Worm (Caenorhabditis elegans) whole organism, L3 larva: ENCODE measurements around the gene txt-13.

ENCODE experiments used
- R02D3.7 ChIP-seq: fragments of 150-350 bp; optimal IDR thresholded peaks from 2 replicates; lab custom pipeline; 2014; ENCODE audit warnings: missing biosample characterization, missing genetic modification characterization
- ZK546.5 ChIP-seq: sonication (generic microtip); optimal IDR thresholded peaks from 2 replicates; lab custom pipeline; 2017; ENCODE audit warnings: missing biosample characterization, missing genetic modification characterization
- aly-2 ChIP-seq: fragments of 150-350 bp; optimal IDR thresholded peaks from 2 replicates; lab custom pipeline; 2014; ENCODE audit warnings: missing biosample characterization, missing genetic modification characterization
- ama-1 ChIP-seq: fragments of 150-350 bp; optimal IDR thresholded peaks from 2 replicates; lab custom pipeline; 2018
- ceh-16 ChIP-seq: sonication (generic microtip); optimal IDR thresholded peaks from 2 replicates; lab custom pipeline; 2017; ENCODE audit warnings: missing biosample characterization, missing genetic modification characterization
- ceh-28 ChIP-seq: fragments of 150-350 bp; optimal IDR thresholded peaks from 2 replicates; lab custom pipeline; 2014; ENCODE audit warnings: missing biosample characterization, missing genetic modification reagents, missing genetic modification characterization
- ceh-82 ChIP-seq: fragments of 150-350 bp; optimal IDR thresholded peaks from 2 replicates; lab custom pipeline; 2014; ENCODE audit warnings: missing biosample characterization, missing genetic modification characterization
- ceh-9 ChIP-seq: sonication (generic microtip); optimal IDR thresholded peaks from 2 replicates; lab custom pipeline; 2018; ENCODE audit warnings: missing biosample characterization, missing genetic modification characterization
- daf-12 ChIP-seq: fragments of 150-350 bp; optimal IDR thresholded peaks from 2 replicates; lab custom pipeline; 2014; ENCODE audit warnings: missing biosample characterization, missing genetic modification reagents, missing genetic modification characterization
- egl-27 ChIP-seq: sonication (generic microtip); optimal IDR thresholded peaks from 4 replicates; lab custom pipeline; 2017; ENCODE audit warnings: missing biosample characterization, missing genetic modification reagents, missing genetic modification characterization
- egl-5 ChIP-seq: fragments of 150-350 bp; optimal IDR thresholded peaks from 2 replicates; lab custom pipeline; 2017; ENCODE audit warnings: missing biosample characterization, missing genetic modification reagents, missing genetic modification characterization, inconsistent platforms
- elt-1 ChIP-seq: fragments of 150-350 bp; optimal IDR thresholded peaks from 2 replicates; lab custom pipeline; 2014; ENCODE audit warnings: missing biosample characterization, missing genetic modification characterization
- elt-2 ChIP-seq: sonication (generic microtip); optimal IDR thresholded peaks from 2 replicates; lab custom pipeline; 2016; ENCODE audit warnings: missing genetic modification reagents, mild to moderate bottlenecking, missing genetic modification characterization, missing compliant biosample characterization
- elt-3 ChIP-seq, 3 experiments: fragments of 150-350 bp in 1 of 3; sonication (generic microtip) in 2 of 3; optimal IDR thresholded peaks; 2 replicates in 2 of 3; 4 replicates in 1 of 3; lab custom pipeline; 2014 to 2017; ENCODE audit warnings: missing biosample characterization in 3 of 3, missing genetic modification characterization in 3 of 3
- eor-1 ChIP-seq, 2 experiments: fragments of 150-350 bp; optimal IDR thresholded peaks; 2 replicates each; lab custom pipeline; 2014 to 2018; ENCODE audit warnings: missing biosample characterization in 2 of 2, missing genetic modification characterization in 2 of 2
- fkh-10 ChIP-seq: sonication (generic microtip); optimal IDR thresholded peaks from 2 replicates; lab custom pipeline; 2017; ENCODE audit warnings: missing biosample characterization, missing genetic modification reagents, missing genetic modification characterization
- fkh-2 ChIP-seq: fragments of 150-350 bp; optimal IDR thresholded peaks from 2 replicates; lab custom pipeline; 2014; ENCODE audit warnings: missing biosample characterization, missing genetic modification reagents, missing genetic modification characterization
- fos-1 ChIP-seq: fragments of 150-350 bp; optimal IDR thresholded peaks from 2 replicates; lab custom pipeline; 2014; ENCODE audit warnings: missing biosample characterization, missing genetic modification characterization
- hmg-11 ChIP-seq: sonication (generic microtip); optimal IDR thresholded peaks from 2 replicates; lab custom pipeline; 2016; ENCODE audit warnings: missing genetic modification characterization, missing compliant biosample characterization
- jun-1 ChIP-seq: fragments of 150-350 bp; optimal IDR thresholded peaks from 2 replicates; lab custom pipeline; 2014; ENCODE audit warnings: missing biosample characterization, missing genetic modification reagents, missing genetic modification characterization
- lin-15B ChIP-seq: fragments of 150-350 bp; optimal IDR thresholded peaks from 2 replicates; lab custom pipeline; 2014; ENCODE audit warnings: missing biosample characterization, missing genetic modification characterization
- lin-39 ChIP-seq: fragments of 150-350 bp; optimal IDR thresholded peaks from 2 replicates; lab custom pipeline; 2018; ENCODE audit warnings: missing biosample characterization, missing genetic modification reagents, missing genetic modification characterization
- lsy-12 ChIP-seq: sonication (generic microtip); optimal IDR thresholded peaks from 2 replicates; lab custom pipeline; 2016; ENCODE audit warnings: mild to moderate bottlenecking, missing genetic modification characterization, missing compliant biosample characterization
- mdl-1 ChIP-seq: fragments of 150-350 bp; optimal IDR thresholded peaks from 2 replicates; lab custom pipeline; 2014; ENCODE audit warnings: missing biosample characterization, missing genetic modification characterization
- mml-1 ChIP-seq: fragments of 150-350 bp; sonication (generic microtip); optimal IDR thresholded peaks from 3 replicates; lab custom pipeline; 2014; ENCODE audit warnings: missing biosample characterization, missing genetic modification characterization
- nfya-1 ChIP-seq: sonication (generic microtip); optimal IDR thresholded peaks from 2 replicates; lab custom pipeline; 2017; ENCODE audit warnings: missing genetic modification characterization, mild to moderate bottlenecking, missing compliant biosample characterization, antibody characterized with exemption, moderate library complexity; ENCODE audit not compliant: insufficient read depth
- nhr-11 ChIP-seq: fragments of 150-350 bp; optimal IDR thresholded peaks from 2 replicates; lab custom pipeline; 2014; ENCODE audit warnings: missing biosample characterization, missing genetic modification characterization
- nhr-12 ChIP-seq: fragments of 150-350 bp; optimal IDR thresholded peaks from 2 replicates; lab custom pipeline; 2014; ENCODE audit warnings: missing biosample characterization, missing genetic modification characterization
- nhr-23 ChIP-seq: fragments of 150-350 bp; optimal IDR thresholded peaks from 2 replicates; lab custom pipeline; 2014; ENCODE audit warnings: missing biosample characterization, missing genetic modification reagents, missing genetic modification characterization
- nhr-237 ChIP-seq: fragments of 150-350 bp; optimal IDR thresholded peaks from 2 replicates; lab custom pipeline; 2014; ENCODE audit warnings: missing biosample characterization, missing genetic modification characterization
- nhr-25 ChIP-seq: sonication (generic microtip); optimal IDR thresholded peaks from 2 replicates; lab custom pipeline; 2017; ENCODE audit warnings: missing biosample characterization, missing genetic modification characterization
- nhr-28 ChIP-seq: fragments of 150-350 bp; optimal IDR thresholded peaks from 2 replicates; lab custom pipeline; 2014; ENCODE audit warnings: missing biosample characterization, missing genetic modification characterization
- nhr-43 ChIP-seq: sonication (generic microtip); optimal IDR thresholded peaks from 2 replicates; lab custom pipeline; 2016; ENCODE audit warnings: mild to moderate bottlenecking, missing genetic modification characterization, missing compliant biosample characterization; ENCODE audit not compliant: poor library complexity, severe bottlenecking
- nhr-67 ChIP-seq: fragments of 150-350 bp; optimal IDR thresholded peaks from 2 replicates; lab custom pipeline; 2014; ENCODE audit warnings: missing biosample characterization, missing genetic modification characterization
- nhr-76 ChIP-seq: fragments of 150-350 bp; sonication (generic microtip); optimal IDR thresholded peaks from 5 replicates; lab custom pipeline; 2014; ENCODE audit warnings: missing biosample characterization, missing genetic modification characterization
- nhr-77 ChIP-seq: fragments of 150-350 bp; optimal IDR thresholded peaks from 2 replicates; lab custom pipeline; 2014; ENCODE audit warnings: missing biosample characterization, missing genetic modification characterization
- pha-4 ChIP-seq: fragments of 150-350 bp; optimal IDR thresholded peaks from 2 replicates; lab custom pipeline; 2014; ENCODE audit warnings: missing biosample characterization, missing genetic modification reagents, missing genetic modification characterization
- pqm-1 ChIP-seq: fragments of 150-350 bp; optimal IDR thresholded peaks from 2 replicates; lab custom pipeline; 2017; ENCODE audit warnings: missing biosample characterization, missing genetic modification characterization, inconsistent platforms
- sea-2 ChIP-seq: fragments of 150-350 bp; sonication (generic microtip); optimal IDR thresholded peaks from 4 replicates; lab custom pipeline; 2014; ENCODE audit warnings: missing biosample characterization, missing genetic modification reagents, missing genetic modification characterization
- skn-1 ChIP-seq: fragments of 150-350 bp; optimal IDR thresholded peaks from 2 replicates; lab custom pipeline; 2014; ENCODE audit warnings: missing biosample characterization, missing genetic modification characterization
- snpc-4 ChIP-seq: fragments of 150-350 bp; optimal IDR thresholded peaks from 2 replicates; lab custom pipeline; 2014; ENCODE audit warnings: missing biosample characterization, missing genetic modification characterization
- tbx-2 ChIP-seq: sonication (generic microtip); optimal IDR thresholded peaks from 2 replicates; lab custom pipeline; 2016; ENCODE audit warnings: mild to moderate bottlenecking, missing genetic modification characterization, missing compliant biosample characterization
- unc-39 ChIP-seq: sonication (generic microtip); optimal IDR thresholded peaks from 4 replicates; lab custom pipeline; 2017; ENCODE audit warnings: missing biosample characterization, missing genetic modification characterization
- unc-62 ChIP-seq: fragments of 150-350 bp; sonication (generic microtip); optimal IDR thresholded peaks from 4 replicates; lab custom pipeline; 2014; ENCODE audit warnings: missing biosample characterization, missing genetic modification reagents, missing genetic modification characterization
- zag-1 ChIP-seq: fragments of 150-350 bp; optimal IDR thresholded peaks from 2 replicates; lab custom pipeline; 2014; ENCODE audit warnings: missing biosample characterization, missing genetic modification characterization
- ztf-11 ChIP-seq: fragments of 150-350 bp; optimal IDR thresholded peaks from 2 replicates; lab custom pipeline; 2014; ENCODE audit warnings: missing biosample characterization, missing genetic modification characterization
- ztf-4 ChIP-seq: fragments of 150-350 bp; optimal IDR thresholded peaks from 2 replicates; lab custom pipeline; 2014; ENCODE audit warnings: missing biosample characterization, missing genetic modification characterization

The txt-13 gene

ce11 chrII:10551985-10552736, 18.2 kb upstream of the txt-13 start:
- TF ChIP-seq lin-39 (tag; lab: Kevin White, UChicago) (peak; percentile 80), eor-1 (tag; optimal IDR thresholded peaks at IDR 0.05; lab: Kevin White, UChicago) (peak; percentile 29 to 80), nhr-77 (peak; percentile 48), lin-15B (tag; lab: Kevin White, UChicago) (peak; percentile 71), pha-4 (peak; percentile 98), ztf-11 (tag; lab: Kevin White, UChicago) (no peak), fkh-10 (GFP tag; lab: Kevin White, UChicago) (peak; percentile 95), ceh-9 (tag; lab: Kevin White, UChicago) (no peak), unc-39 (tag; lab: Kevin White, UChicago) (no peak), egl-5 (tag; lab: Kevin White, UChicago) (peak; percentile 97), nhr-67 (no peak), hmg-11 (tag; lab: Kevin White, UChicago) (peak; percentile 87), lsy-12 (tag; lab: Kevin White, UChicago) (peak; percentile 78), nhr-23 (tag; lab: Kevin White, UChicago) (peak; percentile 99), nhr-12 (tag; lab: Kevin White, UChicago) (no peak), fos-1 (tag; lab: Kevin White, UChicago) (no peak), sea-2 (GFP tag; lab: Kevin White, UChicago) (no peak), R02D3.7 (tag; lab: Kevin White, UChicago) (peak; percentile 75), ceh-28 (tag; lab: Kevin White, UChicago) (peak; percentile 86), elt-3 (tag; optimal IDR thresholded peaks at IDR 0.05; lab: Kevin White, UChicago) (peak in 2 of 3 experiments; percentile 19 to 48), jun-1 (tag; lab: Kevin White, UChicago) (peak; percentile 98), nhr-237 (no peak), ceh-16 (tag; lab: Kevin White, UChicago) (no peak), mml-1 (tag; lab: Kevin White, UChicago) (no peak), nhr-43 (tag; lab: Kevin White, UChicago) (peak; percentile 90), skn-1 (peak; percentile 62), daf-12 (tag; lab: Kevin White, UChicago) (peak; percentile 13), elt-2 (tag; lab: Kevin White, UChicago) (peak; percentile 56), ZK546.5 (no peak), tbx-2 (tag; lab: Kevin White, UChicago) (peak; percentile 84), snpc-4 (tag; lab: Kevin White, UChicago) (peak; percentile 83), egl-27 (tag; lab: Kevin White, UChicago) (peak; percentile 72), mdl-1 (tag; lab: Kevin White, UChicago) (peak; percentile 84), nhr-76 (tag; lab: Kevin White, UChicago) (peak; percentile 57), ama-1 (lab: Kevin White, UChicago) (peak; percentile 95), ceh-82 (tag; lab: Kevin White, UChicago) (peak; percentile 74), pqm-1 (tag; lab: Kevin White, UChicago) (peak; percentile 49), elt-1 (tag; lab: Kevin White, UChicago) (peak; percentile 38), nfya-1 (tag; lab: Kevin White, UChicago) (peak; percentile 95), aly-2 (peak; percentile 20), zag-1 (tag; lab: Kevin White, UChicago) (peak; percentile 25), fkh-2 (tag; lab: Kevin White, UChicago) (no peak), ztf-4 (tag; lab: Kevin White, UChicago) (peak; percentile 84), nhr-11 (tag; lab: Kevin White, UChicago) (peak; percentile 98), nhr-25 (peak; percentile 96), unc-62 (GFP tag; lab: Kevin White, UChicago) (peak; percentile 79), nhr-28 (tag; lab: Kevin White, UChicago) (peak; percentile 11)
- TF ChIP-seq, all 47 proteins: peak for 35
